Worm (Caenorhabditis elegans) whole organism, midembryonic: ENCODE data around the gene ZK377.15.

ENCODE experiments used
- T22C8.4 ChIP-seq: fragments of 200-800 bp; sonication (Bioruptor generic); IDR thresholded peaks from 2 replicates; pipeline ENCODE4 v1.3.6; 2022; ENCODE audit warnings: missing genetic modification characterization, missing compliant biosample characterization
- flt-1 ChIP-seq: fragments of 200-800 bp; sonication (Bioruptor generic); IDR thresholded peaks from 2 replicates; pipeline ENCODE4 v1.3.6; 2022; ENCODE audit warnings: missing genetic modification characterization, missing compliant biosample characterization
- med-1 ChIP-seq: sonication (generic microtip); optimal IDR thresholded peaks from 2 replicates; lab custom pipeline; 2017; ENCODE audit warnings: missing genetic modification characterization, mild to moderate bottlenecking, missing compliant biosample characterization, antibody characterized with exemption, missing genetic modification reagents; ENCODE audit not compliant: insufficient read depth
- ztf-23 ChIP-seq: fragments of 200-800 bp; sonication (Bioruptor generic); IDR thresholded peaks from 2 replicates; pipeline ENCODE4 v1.3.6; 2022; ENCODE audit warnings: missing genetic modification reagents, missing genetic modification characterization, missing compliant biosample characterization

ce11 chrX:3439823-3440222, 25.9 kb downstream of the ZK377.15 start:
- TF ChIP-seq flt-1 (no peak), T22C8.4 (GFP tag; lab: Robert Waterston, UW) (no peak), ztf-23 (GFP tag; lab: Robert Waterston, UW) (no peak), med-1 (no peak)
